Worm (Caenorhabditis elegans): ENCODE measurements around the gene rsp-2.

ce11 chrII:11440265-11440664 is 12.5 kb downstream of the rsp-2 start, which contains the start of gene VW02B12L.2:
- TF ChIP-seq tab-1 (GFP tag; IDR thresholded peaks at IDR 0.05) (no peak), cog-1 (tag; optimal IDR thresholded peaks at IDR 0.05) (peak; percentile 16), klf-2 (GFP tag; conservative IDR thresholded peaks at IDR 0.05) (no peak), T22C8.4 (GFP tag; IDR thresholded peaks at IDR 0.05) (no peak), med-1 (GFP tag; optimal IDR thresholded peaks at IDR 0.05; ENCODE audit: insufficient read depth) (no peak), ztf-29 (GFP tag; IDR thresholded peaks at IDR 0.05) (no peak), flt-1 (GFP tag; IDR thresholded peaks at IDR 0.05) (no peak)
